Fruit fly (Drosophila melanogaster) Kc167 (cell line): ENCODE results near the gene sra.

Experiments
- Myc ChIP-seq: fragments of >200 bp; optimal IDR thresholded peaks from 2 replicates; lab custom pipeline; 2017; ENCODE audit warnings: missing external identifiers
- h ChIP-seq: fragments of >200 bp; optimal IDR thresholded peaks from 3 replicates; lab custom pipeline; 2018; ENCODE audit warnings: missing external identifiers
- ttk ChIP-seq: sonication (Bioruptor generic); optimal IDR thresholded peaks from 2 replicates; lab custom pipeline; 2017; ENCODE audit warnings: missing external identifiers

- TF ChIP-seq ttk (lab: Kevin White, UChicago) (no peak), Myc (lab: Kevin White, UChicago) (no peak), h (lab: Kevin White, UChicago) (no peak)
Measured at dm6 chr3R:16208924-16209713, 22.3 kb downstream of the sra start.
